Fruit fly (Drosophila melanogaster) whole organism, embryonic: ENCODE data around the gene CG10970.

Experiments used
- Atf-2 ChIP-seq: fragments of 200-800 bp; sonication (Bioruptor generic); optimal IDR thresholded peaks from 2 replicates; lab custom pipeline; 2016; ENCODE audit warnings: missing biosample characterization, missing genetic modification characterization
- Bgb ChIP-seq: fragments of 200-800 bp; sonication (Bioruptor generic); IDR thresholded peaks from 2 replicates; pipeline ENCODE4 v1.3.6; 2022; ENCODE audit warnings: missing biosample characterization, missing genetic modification characterization; ENCODE audit not compliant: partially characterized antibody
- CG11560 ChIP-seq: fragments of 200-800 bp; sonication (Bioruptor generic); IDR thresholded peaks from 3 replicates; pipeline ENCODE4 v1.3.6; 2022; ENCODE audit warnings: missing biosample characterization, missing genetic modification characterization
- CG12391 ChIP-seq: fragments of 200-800 bp; sonication (Bioruptor generic); optimal IDR thresholded peaks from 3 replicates; lab custom pipeline; 2018; ENCODE audit warnings: missing biosample characterization, mild to moderate bottlenecking, missing genetic modification characterization, moderate library complexity
- CG14710 ChIP-seq: fragments of 200-800 bp; sonication (Bioruptor generic); optimal IDR thresholded peaks from 3 replicates; lab custom pipeline; 2019; ENCODE audit warnings: missing biosample characterization, mild to moderate bottlenecking, missing genetic modification characterization, moderate library complexity
- CG14965 ChIP-seq: fragments of 200-800 bp; sonication (Bioruptor generic); optimal IDR thresholded peaks from 2 replicates; lab custom pipeline; 2016; ENCODE audit warnings: missing biosample characterization, missing genetic modification characterization, borderline replicate concordance
- CG15514 ChIP-seq: fragments of 200-800 bp; sonication (Bioruptor generic); optimal IDR thresholded peaks from 3 replicates; lab custom pipeline; 2017; ENCODE audit warnings: missing biosample characterization, missing genetic modification characterization, mild to moderate bottlenecking, moderate library complexity, missing genetic modification reagents
- CG1603 ChIP-seq: fragments of 200-800 bp; sonication (Bioruptor generic); optimal IDR thresholded peaks from 2 replicates; lab custom pipeline; 2019; ENCODE audit warnings: missing biosample characterization, mild to moderate bottlenecking, missing genetic modification characterization, moderate library complexity
- CG16813 ChIP-seq: fragments of 200-800 bp; sonication (Bioruptor generic); IDR thresholded peaks from 3 replicates; pipeline ENCODE4 v1.3.6; 2022; ENCODE audit warnings: missing biosample characterization, missing genetic modification characterization; ENCODE audit not compliant: partially characterized antibody
- CG17829 ChIP-seq: fragments of 200-800 bp; optimal IDR thresholded peaks from 2 replicates; lab custom pipeline; 2019; ENCODE audit warnings: missing biosample characterization, mild to moderate bottlenecking, missing genetic modification characterization, moderate library complexity
- CG2116 ChIP-seq: fragments of 200-800 bp; sonication (Bioruptor generic); optimal IDR thresholded peaks from 3 replicates; lab custom pipeline; 2018; ENCODE audit warnings: missing biosample characterization, mild to moderate bottlenecking, missing genetic modification characterization
- CG30020 ChIP-seq: fragments of 200-800 bp; optimal IDR thresholded peaks from 2 replicates; lab custom pipeline; 2019; ENCODE audit warnings: missing biosample characterization, mild to moderate bottlenecking, missing genetic modification characterization, moderate library complexity
- CG33213 ChIP-seq: fragments of 200-800 bp; sonication (Bioruptor generic); optimal IDR thresholded peaks from 3 replicates; lab custom pipeline; 2016; ENCODE audit warnings: missing biosample characterization, missing genetic modification characterization
- CG3847 ChIP-seq: fragments of 200-800 bp; sonication (Bioruptor generic); IDR thresholded peaks from 2 replicates; pipeline ENCODE4 v1.3.6; 2022; ENCODE audit warnings: missing biosample characterization, missing genetic modification characterization
- CG6791 ChIP-seq: fragments of 200-800 bp; sonication (Bioruptor generic); IDR thresholded peaks from 3 replicates; pipeline ENCODE4 v1.3.6; 2022; ENCODE audit warnings: missing biosample characterization, missing genetic modification characterization; ENCODE audit not compliant: partially characterized antibody
- CG7357 ChIP-seq: fragments of 200-800 bp; sonication (Bioruptor generic); IDR thresholded peaks from 3 replicates; pipeline ENCODE4 v1.3.6; 2022; ENCODE audit warnings: missing biosample characterization, missing genetic modification characterization
- CG7963 ChIP-seq: fragments of 200-800 bp; sonication (Bioruptor generic); IDR thresholded peaks from 3 replicates; pipeline ENCODE4 v1.3.6; 2022; ENCODE audit warnings: missing biosample characterization, missing genetic modification characterization; ENCODE audit not compliant: partially characterized antibody
- CkIIα-i1 ChIP-seq: fragments of 200-800 bp; sonication (Bioruptor generic); IDR thresholded peaks from 2 replicates; pipeline ENCODE4 v1.3.6; 2022; ENCODE audit warnings: missing biosample characterization, missing genetic modification characterization
- Drgx ChIP-seq: fragments of 200-800 bp; sonication (Bioruptor generic); IDR thresholded peaks from 2 replicates; pipeline ENCODE4 v1.3.6; 2022; ENCODE audit warnings: missing biosample characterization, missing genetic modification characterization
- Fer1 ChIP-seq: fragments of 200-800 bp; sonication (Bioruptor generic); optimal IDR thresholded peaks from 2 replicates; lab custom pipeline; 2017; ENCODE audit warnings: missing biosample characterization, mild to moderate bottlenecking, missing genetic modification characterization
- HHEX ChIP-seq: fragments of 200-800 bp; sonication (Bioruptor generic); optimal IDR thresholded peaks from 3 replicates; lab custom pipeline; 2017; ENCODE audit warnings: missing biosample characterization, mild to moderate bottlenecking, missing genetic modification characterization, missing genetic modification reagents
- Lhr ChIP-seq: fragments of 200-800 bp; sonication (Bioruptor generic); optimal IDR thresholded peaks from 3 replicates; lab custom pipeline; 2017; ENCODE audit warnings: mild to moderate bottlenecking, missing biosample characterization, missing genetic modification reagents, missing genetic modification characterization
- Scr ChIP-seq: fragments of 200-800 bp; sonication (Bioruptor generic); IDR thresholded peaks from 2 replicates; pipeline ENCODE4 v1.3.6; 2022; ENCODE audit warnings: missing biosample characterization, missing genetic modification characterization; ENCODE audit not compliant: partially characterized antibody
- Side ChIP-seq: fragments of 200-800 bp; sonication (Bioruptor generic); optimal IDR thresholded peaks from 2 replicates; lab custom pipeline; 2016; ENCODE audit warnings: missing biosample characterization, missing genetic modification characterization
- bigmax ChIP-seq: fragments of 200-800 bp; sonication (Bioruptor generic); optimal IDR thresholded peaks from 2 replicates; lab custom pipeline; 2018; ENCODE audit warnings: missing biosample characterization, mild to moderate bottlenecking, missing genetic modification characterization
- ci ChIP-seq: fragments of 200-800 bp; sonication (Bioruptor generic); IDR thresholded peaks from 3 replicates; pipeline ENCODE4 v1.3.6; 2022; ENCODE audit warnings: missing biosample characterization, missing genetic modification characterization
- corto ChIP-seq: fragments of 200-800 bp; sonication (Bioruptor generic); optimal IDR thresholded peaks from 2 replicates; lab custom pipeline; 2016; ENCODE audit warnings: missing biosample characterization, mild to moderate bottlenecking, missing genetic modification characterization, moderate library complexity
- emc ChIP-seq: fragments of 200-800 bp; sonication (Bioruptor generic); optimal IDR thresholded peaks from 2 replicates; lab custom pipeline; 2016; ENCODE audit warnings: missing biosample characterization, missing genetic modification characterization
- en ChIP-seq: fragments of 200-800 bp; sonication (Bioruptor generic); optimal IDR thresholded peaks from 2 replicates; lab custom pipeline; 2016; ENCODE audit warnings: missing biosample characterization, missing genetic modification characterization
- eyg ChIP-seq: fragments of 200-800 bp; sonication (Bioruptor generic); optimal IDR thresholded peaks from 3 replicates; lab custom pipeline; 2016; ENCODE audit warnings: missing biosample characterization, missing genetic modification characterization
- ftz-f1 ChIP-seq: fragments of 200-800 bp; sonication (Bioruptor generic); optimal IDR thresholded peaks from 2 replicates; lab custom pipeline; 2016; ENCODE audit warnings: missing biosample characterization, missing genetic modification characterization
- grn ChIP-seq: fragments of 200-800 bp; sonication (Bioruptor generic); optimal IDR thresholded peaks from 3 replicates; lab custom pipeline; 2017; ENCODE audit warnings: missing biosample characterization, missing genetic modification characterization
- insv ChIP-seq, 2 experiments: fragments of 200-800 bp; sonication (Bioruptor generic); optimal IDR thresholded peaks; 3 replicates each; lab custom pipeline; 2016 to 2018; ENCODE audit warnings: missing biosample characterization in 2 of 2, missing genetic modification characterization in 2 of 2
- knrl ChIP-seq: fragments of 200-800 bp; sonication (Bioruptor generic); IDR thresholded peaks from 3 replicates; pipeline ENCODE4 v1.3.6; 2022; ENCODE audit warnings: missing biosample characterization, missing genetic modification characterization; ENCODE audit not compliant: partially characterized antibody
- lilli ChIP-seq: fragments of 200-800 bp; sonication (Bioruptor generic); optimal IDR thresholded peaks from 3 replicates; lab custom pipeline; 2016; ENCODE audit warnings: missing biosample characterization, missing genetic modification characterization
- mld ChIP-seq: fragments of 200-800 bp; sonication (Bioruptor generic); IDR thresholded peaks from 3 replicates; pipeline ENCODE4 v1.3.6; 2022; ENCODE audit warnings: missing biosample characterization, missing genetic modification characterization; ENCODE audit not compliant: partially characterized antibody
- nom ChIP-seq: fragments of 200-800 bp; sonication (Bioruptor generic); optimal IDR thresholded peaks from 2 replicates; lab custom pipeline; 2017; ENCODE audit warnings: missing biosample characterization, missing genetic modification characterization, mild to moderate bottlenecking, moderate library complexity, missing genetic modification reagents
- pfk ChIP-seq: fragments of 200-800 bp; sonication (Bioruptor generic); optimal IDR thresholded peaks from 2 replicates; lab custom pipeline; 2018; ENCODE audit warnings: missing biosample characterization, mild to moderate bottlenecking, missing genetic modification characterization, moderate library complexity
- phol ChIP-seq: fragments of 200-800 bp; sonication (Bioruptor generic); optimal IDR thresholded peaks from 3 replicates; lab custom pipeline; 2018; ENCODE audit warnings: missing biosample characterization, mild to moderate bottlenecking, missing genetic modification characterization, moderate library complexity
- pita ChIP-seq: fragments of 200-800 bp; sonication (Bioruptor generic); optimal IDR thresholded peaks from 2 replicates; lab custom pipeline; 2017; ENCODE audit warnings: missing biosample characterization, mild to moderate bottlenecking, missing genetic modification characterization
- rib ChIP-seq: fragments of 200-800 bp; sonication (Bioruptor generic); IDR thresholded peaks from 2 replicates; pipeline ENCODE4 v1.3.6; 2022; ENCODE audit warnings: missing biosample characterization, missing genetic modification characterization
- run ChIP-seq: fragments of 200-800 bp; sonication (Bioruptor generic); optimal IDR thresholded peaks from 3 replicates; lab custom pipeline; 2018; ENCODE audit warnings: missing biosample characterization, mild to moderate bottlenecking, missing genetic modification characterization
- sens ChIP-seq: fragments of 200-800 bp; sonication (Bioruptor generic); peaks from one replicate; lab custom pipeline; 2016; ENCODE audit warnings: missing biosample characterization, missing genetic modification characterization
- sug ChIP-seq: fragments of 200-800 bp; optimal IDR thresholded peaks from 2 replicates; lab custom pipeline; 2019; ENCODE audit warnings: missing biosample characterization, mild to moderate bottlenecking, missing genetic modification characterization, moderate library complexity
- zen ChIP-seq: fragments of 200-800 bp; sonication (Bioruptor generic); optimal IDR thresholded peaks from 3 replicates; lab custom pipeline; 2018; ENCODE audit warnings: missing biosample characterization, mild to moderate bottlenecking, missing genetic modification characterization, moderate library complexity
- zf30C ChIP-seq: fragments of 200-800 bp; sonication (Bioruptor generic); optimal IDR thresholded peaks from 3 replicates; lab custom pipeline; 2018; ENCODE audit warnings: missing biosample characterization, mild to moderate bottlenecking, missing genetic modification characterization

The CG10970 gene

dm6 chrX:9090057-9090358 is 18.8 kb upstream of the CG10970 start:
- TF ChIP-seq CG7357 (GFP tag; lab: Robert Waterston, UW) (no peak), HHEX (GFP tag; lab: Kevin White, UChicago) (no peak), CG30020 (tag; lab: Kevin White, UChicago) (no peak), CkIIα-i1 (GFP tag; lab: Robert Waterston, UW) (no peak), CG1603 (tag; lab: Kevin White, UChicago) (peak; percentile 95), Drgx (GFP tag; lab: Robert Waterston, UW) (peak; percentile 38; the same call in 1 of the 2 replicates), sens (peak; percentile 68), pfk (GFP tag; lab: Kevin White, UChicago) (no peak), rib (no peak), bigmax (GFP tag; lab: Kevin White, UChicago) (peak; percentile 62), lilli (peak; percentile 6), Lhr (GFP tag; lab: Kevin White, UChicago) (no peak), ftz-f1 (GFP tag; lab: Kevin White, UChicago) (no peak)
- TF ChIP-seq, all 482 proteins: peak for 5

- TF ChIP-seq CG15514 (GFP tag; lab: Kevin White, UChicago) (peak; percentile 63), CG17829 (tag; lab: Kevin White, UChicago) (peak; percentile 27), Side (GFP tag; lab: Kevin White, UChicago) (no peak), ci (GFP tag; lab: Robert Waterston, UW) (0 out of 3 replicates have a peak, but pooled peaks have one; percentile 14), CG11560 (tag; lab: Robert Waterston, UW) (peak; percentile 57; the same call in 2 of the 3 replicates), knrl (GFP tag; lab: Robert Waterston, UW) (peak; percentile 39), eyg (GFP tag; lab: Kevin White, UChicago) (no peak), corto (GFP tag; lab: Kevin White, UChicago) (no peak), CG33213 (GFP tag; lab: Kevin White, UChicago) (peak; percentile 41), CG3847 (peak; percentile 31; the same call in 1 of the 2 replicates), CG6791 (GFP tag; lab: Robert Waterston, UW) (peak; percentile 68; the same call in 2 of the 3 replicates), sug (tag; lab: Kevin White, UChicago) (peak; percentile 36), mld (0 out of 3 replicates have a peak, but pooled peaks have one; percentile 23), en (GFP tag; lab: Kevin White, UChicago) (no peak), zen (peak; percentile 5), zf30C (GFP tag; lab: Kevin White, UChicago) (peak; percentile 48), CG14710 (tag; lab: Kevin White, UChicago) (peak; percentile 29), insv (GFP tag; optimal IDR thresholded peaks at IDR 0.05; lab: Kevin White, UChicago) (peak in 1 of 2 experiments; percentile 12), CG2116 (GFP tag; lab: Kevin White, UChicago) (peak; percentile 86), run (tag; lab: Kevin White, UChicago) (no peak), Scr (GFP tag; lab: Robert Waterston, UW) (peak; percentile 58), Fer1 (GFP tag; lab: Kevin White, UChicago) (peak; percentile 5), CG16813 (GFP tag; lab: Robert Waterston, UW) (peak; percentile 63; the same call in 2 of the 3 replicates), bigmax (GFP tag; lab: Kevin White, UChicago) (peak; percentile 95), Atf-2 (GFP tag; lab: Kevin White, UChicago) (no peak), emc (no peak), phol (tag; lab: Kevin White, UChicago) (peak; percentile 91), CG12391 (no peak), nom (GFP tag; lab: Kevin White, UChicago) (peak; percentile 68), CG14965 (GFP tag; lab: Kevin White, UChicago) (no peak), CG7963 (peak; percentile 38; the same call in 1 of the 3 replicates), Bgb (GFP tag; lab: Robert Waterston, UW) (peak; percentile 66; the same call in 1 of the 2 replicates), pita (GFP tag; lab: Kevin White, UChicago) (peak; percentile 50), grn (no peak)
These were observed 18.2 kb upstream of the CG10970 start, which contains the start of gene CCT2 for dm6 chrX:9089254-9090056. Gene CCT2 (plus strand): TSS chrX:9089513.
